Fruit fly (Drosophila melanogaster): ENCODE data around the gene fuss.

fuss gene

DNA sequence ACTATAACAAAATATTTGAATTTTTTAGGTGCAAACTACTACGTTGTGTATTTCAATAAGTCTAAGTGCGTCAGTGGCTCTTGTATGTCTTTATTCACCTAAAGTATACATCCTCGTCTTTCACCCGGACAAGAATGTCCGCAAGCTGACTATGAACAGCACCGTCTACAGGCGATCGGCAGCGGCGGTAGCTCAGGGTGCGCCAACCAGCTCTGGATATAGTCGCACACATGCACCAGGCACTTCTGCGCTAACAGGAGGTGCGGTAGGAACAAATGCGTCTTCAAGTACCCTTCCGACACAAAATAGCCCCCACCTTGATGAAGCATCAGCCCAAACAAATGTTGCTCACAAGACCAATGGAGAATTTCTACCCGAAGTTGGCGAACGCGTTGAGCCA lies 32.1 kb downstream of the fuss start:
- TF ChIP-seq h (optimal IDR thresholded peaks at IDR 0.05), result no peak
- no peak for TF ChIP-seq ttk (optimal IDR thresholded peaks at IDR 0.05)
- TF ChIP-seq insv (optimal IDR thresholded peaks at IDR 0.05), result no peak
- no peak for TF ChIP-seq Sin3A (optimal IDR thresholded peaks at IDR 0.05)
- no peak for TF ChIP-seq Myc (optimal IDR thresholded peaks at IDR 0.05)
- TF ChIP-seq psq (optimal IDR thresholded peaks at IDR 0.05), result no peak

DNA sequence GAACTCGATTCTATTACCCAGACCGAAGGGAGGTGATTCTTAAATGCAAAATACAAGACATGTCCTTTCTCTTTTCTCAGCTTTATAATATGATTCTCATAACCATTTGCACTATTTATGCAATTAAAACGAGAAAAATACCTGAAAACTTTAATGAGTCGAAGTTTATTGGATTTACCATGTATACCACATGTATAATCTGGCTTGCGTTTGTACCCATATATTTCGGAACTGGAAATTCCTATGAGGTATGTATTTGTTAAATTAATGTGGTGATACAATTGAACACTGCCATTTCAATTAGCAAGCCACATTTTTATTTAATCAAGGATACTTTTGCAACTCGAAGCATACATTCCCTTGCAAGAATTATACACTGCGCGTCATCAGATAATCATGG lies 33.9 kb downstream of the fuss start:
- no peak for TF ChIP-seq Sin3A (optimal IDR thresholded peaks at IDR 0.05)
- TF ChIP-seq ttk (optimal IDR thresholded peaks at IDR 0.05), result no peak
- no peak for TF ChIP-seq insv (optimal IDR thresholded peaks at IDR 0.05)
- TF ChIP-seq psq (optimal IDR thresholded peaks at IDR 0.05), result no peak
- no peak for TF ChIP-seq Myc (optimal IDR thresholded peaks at IDR 0.05)
- no peak for TF ChIP-seq h (optimal IDR thresholded peaks at IDR 0.05)

DNA sequence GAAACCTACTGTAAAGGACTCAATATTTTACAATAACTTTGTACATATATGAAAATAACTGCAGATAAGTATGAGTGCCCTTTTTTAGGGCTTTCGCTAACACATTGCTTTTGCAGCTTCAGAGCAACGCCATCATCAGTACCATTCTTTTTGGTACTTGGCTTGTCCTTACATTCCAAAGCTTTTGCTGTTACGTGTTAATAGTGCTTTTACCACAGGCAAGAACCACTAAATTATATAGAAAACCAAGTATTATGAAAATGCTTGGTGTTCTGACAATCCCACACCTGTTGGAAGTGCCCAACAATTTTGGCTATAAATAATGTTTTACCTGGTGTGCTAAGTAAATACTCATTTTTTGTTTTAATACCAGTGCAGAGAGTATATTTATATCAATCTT lies 41.2 kb downstream of the fuss start:
- TF ChIP-seq Myc (optimal IDR thresholded peaks at IDR 0.05) (no peak), psq (optimal IDR thresholded peaks at IDR 0.05) (no peak), insv (optimal IDR thresholded peaks at IDR 0.05) (no peak)

DNA sequence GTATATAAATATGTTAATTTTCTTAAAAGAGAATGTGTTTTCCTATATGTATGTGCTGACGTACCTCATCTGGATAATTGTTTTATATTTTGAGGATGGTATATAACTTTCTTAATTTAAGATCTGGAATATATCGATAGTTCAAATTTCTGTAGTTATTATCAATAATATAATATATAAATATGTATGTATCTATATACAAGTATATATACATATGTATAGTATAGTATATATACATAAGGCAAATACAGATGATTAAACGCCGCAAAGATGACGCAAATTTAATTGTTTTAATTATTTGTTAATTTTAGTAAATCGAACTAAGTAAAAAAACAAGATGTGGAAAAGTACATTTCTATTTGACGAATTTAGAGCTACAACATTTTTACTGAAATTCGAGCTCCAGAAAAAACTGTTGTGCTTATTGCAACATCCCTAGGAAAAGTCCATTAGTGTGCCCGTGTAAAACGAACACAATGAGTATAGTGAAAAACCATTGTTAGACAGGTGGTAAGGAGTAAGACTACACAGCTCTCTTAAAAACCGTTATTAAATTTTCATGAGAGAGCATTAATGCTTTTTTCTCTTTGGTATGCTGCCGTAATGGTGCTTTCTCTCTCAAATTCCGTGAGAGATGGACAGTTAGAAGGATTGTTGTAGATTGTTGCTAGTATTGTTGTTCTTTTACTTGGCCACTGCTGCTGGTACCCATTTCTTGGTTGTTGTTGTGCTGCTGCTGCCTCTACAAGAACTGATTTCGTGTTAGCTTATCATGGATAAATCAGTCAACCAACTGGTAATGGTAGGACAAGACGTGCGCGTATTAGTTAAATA lies 42.0 kb downstream of the fuss start, which contains the start of gene mGluR:
mGluR (plus strand) TSS at position 784 of the 834 bp plus-strand sequence.
- no peak for TF ChIP-seq psq (optimal IDR thresholded peaks at IDR 0.05)
- TF ChIP-seq insv (optimal IDR thresholded peaks at IDR 0.05), result no peak
- no peak for TF ChIP-seq Myc (optimal IDR thresholded peaks at IDR 0.05)
- TF ChIP-seq ttk (optimal IDR thresholded peaks at IDR 0.05), result no peak
- no peak for TF ChIP-seq h (optimal IDR thresholded peaks at IDR 0.05)
- no peak for TF ChIP-seq Sin3A (optimal IDR thresholded peaks at IDR 0.05)

DNA sequence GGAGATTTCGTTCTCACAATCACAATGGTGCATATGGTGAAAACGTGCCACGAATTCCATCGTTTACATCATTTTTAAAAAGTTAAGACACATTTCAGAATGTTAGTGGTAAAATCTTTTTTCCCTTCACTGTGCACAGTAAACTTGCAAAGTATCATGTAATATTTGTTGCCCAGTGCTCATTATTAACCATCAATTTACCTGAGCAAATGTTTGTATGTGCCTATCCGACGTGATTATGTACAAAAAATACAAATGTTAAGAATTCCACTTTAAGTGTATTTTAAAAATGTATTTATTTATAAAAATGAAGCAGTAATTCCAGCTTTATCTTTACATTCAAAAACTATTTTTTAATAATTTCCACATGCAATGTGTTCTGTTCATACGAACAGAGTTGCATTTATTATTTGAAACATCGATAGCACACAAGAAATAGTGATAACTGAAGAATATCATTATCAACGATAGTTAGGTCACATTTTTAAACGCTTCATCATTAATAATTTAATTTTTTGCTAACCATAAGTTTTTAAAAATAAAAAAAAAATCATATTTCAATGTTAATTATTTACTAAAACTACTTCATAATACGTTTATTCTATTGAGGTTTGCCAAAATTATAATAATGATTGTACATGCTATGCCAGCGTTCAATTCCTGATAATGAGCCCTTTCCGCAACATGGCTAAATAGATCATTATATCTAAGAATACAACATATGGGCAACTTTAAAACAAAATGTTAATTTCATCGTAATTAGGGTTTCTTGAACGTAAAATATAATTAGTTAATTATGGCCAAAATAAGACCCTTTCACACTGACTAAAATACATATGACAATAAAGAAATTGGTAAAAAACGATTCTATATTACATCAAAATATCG lies 47.7 kb downstream of the fuss start, which contains the start of gene eIF4G1:
eIF4G1 (minus strand) TSS at position 405 of the 888 bp plus-strand sequence.
- TF ChIP-seq h (optimal IDR thresholded peaks at IDR 0.05), result no peak
- TF ChIP-seq Myc (optimal IDR thresholded peaks at IDR 0.05), result no peak
- no peak for TF ChIP-seq psq (optimal IDR thresholded peaks at IDR 0.05)
- TF ChIP-seq ttk (optimal IDR thresholded peaks at IDR 0.05), result no peak
- no peak for TF ChIP-seq insv (optimal IDR thresholded peaks at IDR 0.05)
- no peak for TF ChIP-seq Sin3A (optimal IDR thresholded peaks at IDR 0.05)

DNA sequence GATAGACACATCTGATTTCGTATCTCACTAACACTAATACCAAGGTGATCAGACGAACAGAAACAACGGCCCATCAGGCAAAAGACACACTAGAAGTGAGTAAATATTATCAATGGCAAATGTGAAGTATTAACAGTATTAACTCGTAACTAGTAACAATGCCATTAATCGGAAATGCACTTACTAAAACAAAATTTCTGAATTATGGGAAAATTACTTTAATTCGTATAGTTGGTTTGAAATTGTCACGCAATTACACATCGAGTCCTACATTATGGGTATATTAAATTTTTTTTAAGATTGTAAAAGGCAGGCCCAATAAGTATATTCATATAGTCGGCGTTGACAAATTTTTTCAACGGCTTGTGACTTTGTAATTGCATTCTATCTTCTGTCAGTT lies 55.7 kb downstream of the fuss start:
- TF ChIP-seq Sin3A (optimal IDR thresholded peaks at IDR 0.05) (no peak), insv (optimal IDR thresholded peaks at IDR 0.05) (no peak), ttk (optimal IDR thresholded peaks at IDR 0.05) (no peak), h (optimal IDR thresholded peaks at IDR 0.05) (no peak), Myc (optimal IDR thresholded peaks at IDR 0.05) (no peak), psq (optimal IDR thresholded peaks at IDR 0.05) (no peak)

Data from Kc167 (cell line).